Worm (Caenorhabditis elegans): Measurements from ENCODE around the gene F48F7.5.

DNA sequence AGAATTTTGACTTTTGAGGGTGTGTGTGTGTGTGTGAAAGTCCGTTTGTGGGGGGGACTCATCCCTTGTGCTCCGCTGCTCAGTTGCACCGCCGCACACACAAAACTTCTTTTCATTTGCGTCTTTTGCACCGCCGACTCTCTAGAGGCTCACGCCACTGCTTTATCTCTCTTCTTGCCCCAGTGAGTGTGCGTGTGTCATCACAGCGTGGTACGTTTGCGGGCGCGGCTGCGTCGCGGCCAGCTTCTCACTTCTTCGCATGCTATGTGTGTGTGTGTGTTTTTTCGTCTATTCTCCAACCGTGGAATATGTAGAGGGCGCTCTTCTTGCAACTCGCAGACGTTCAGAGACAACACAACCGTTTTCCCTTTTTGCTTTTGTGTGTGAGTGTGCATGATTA lies 29.9 kb upstream of the F48F7.5 start:
- TF ChIP-seq klf-2 (GFP tag; conservative IDR thresholded peaks at IDR 0.05) (no peak), T22C8.4 (GFP tag; IDR thresholded peaks at IDR 0.05) (no peak), flt-1 (GFP tag; IDR thresholded peaks at IDR 0.05) (peak; percentile 61), ref-1 (GFP tag; conservative IDR thresholded peaks at IDR 0.05) (no peak), cog-1 (tag; optimal IDR thresholded peaks at IDR 0.05) (peak; percentile 23), ztf-29 (GFP tag; IDR thresholded peaks at IDR 0.05) (no peak), tab-1 (GFP tag; IDR thresholded peaks at IDR 0.05) (no peak)
